Fruit fly (Drosophila melanogaster) whole organism, embryonic: ENCODE measurements around the gene CG4218.

ENCODE experiments used
- Aef1 ChIP-seq: fragments of 200-800 bp; sonication (Bioruptor generic); IDR thresholded peaks from 3 replicates; pipeline ENCODE4 v1.3.6; 2022; ENCODE audit warnings: missing biosample characterization, missing genetic modification characterization
- Bteb2 ChIP-seq: fragments of 200-800 bp; sonication (Bioruptor generic); optimal IDR thresholded peaks from 2 replicates; lab custom pipeline; 2016; ENCODE audit warnings: missing biosample characterization, missing genetic modification characterization
- CG1024 ChIP-seq: fragments of 200-800 bp; sonication (Bioruptor generic); IDR thresholded peaks from 2 replicates; pipeline ENCODE4 v1.3.6; 2022; ENCODE audit warnings: missing biosample characterization, missing genetic modification characterization
- CG10543 ChIP-seq: fragments of 200-800 bp; sonication (Bioruptor generic); optimal IDR thresholded peaks from 3 replicates; lab custom pipeline; 2017; ENCODE audit warnings: missing biosample characterization, mild to moderate bottlenecking, missing genetic modification characterization, moderate library complexity
- CG11247 ChIP-seq: fragments of 200-800 bp; sonication (Bioruptor generic); IDR thresholded peaks from 2 replicates; pipeline ENCODE4 v1.3.6; 2022; ENCODE audit warnings: missing biosample characterization, missing genetic modification characterization
- CG12219 ChIP-seq: fragments of 200-800 bp; sonication (Bioruptor generic); optimal IDR thresholded peaks from 3 replicates; lab custom pipeline; 2018; ENCODE audit warnings: missing biosample characterization, mild to moderate bottlenecking, missing genetic modification characterization
- CG12769 ChIP-seq: fragments of 200-800 bp; sonication (Bioruptor generic); optimal IDR thresholded peaks from 2 replicates; lab custom pipeline; 2019; ENCODE audit warnings: missing biosample characterization, mild to moderate bottlenecking, missing genetic modification characterization, moderate library complexity
- CG14014 ChIP-seq: fragments of 200-800 bp; sonication (Bioruptor generic); IDR thresholded peaks from 2 replicates; pipeline ENCODE4 v1.3.6; 2022; ENCODE audit warnings: missing biosample characterization, missing genetic modification characterization
- CG14441 ChIP-seq: fragments of 200-800 bp; sonication (Bioruptor generic); IDR thresholded peaks from 2 replicates; pipeline ENCODE4 v1.3.6; 2022; ENCODE audit warnings: missing biosample characterization, missing genetic modification characterization
- CG16863 ChIP-seq: fragments of 200-800 bp; sonication (Bioruptor generic); optimal IDR thresholded peaks from 3 replicates; lab custom pipeline; 2016; ENCODE audit warnings: missing biosample characterization, missing genetic modification characterization
- CG30020 ChIP-seq: fragments of 200-800 bp; optimal IDR thresholded peaks from 2 replicates; lab custom pipeline; 2019; ENCODE audit warnings: missing biosample characterization, mild to moderate bottlenecking, missing genetic modification characterization, moderate library complexity
- CG33213 ChIP-seq: fragments of 200-800 bp; sonication (Bioruptor generic); optimal IDR thresholded peaks from 3 replicates; lab custom pipeline; 2016; ENCODE audit warnings: missing biosample characterization, missing genetic modification characterization
- CG5180 ChIP-seq: fragments of 200-800 bp; sonication (Bioruptor generic); optimal IDR thresholded peaks from 3 replicates; lab custom pipeline; 2017; ENCODE audit warnings: missing biosample characterization, missing genetic modification characterization, mild to moderate bottlenecking, moderate library complexity, missing genetic modification reagents
- CG6254 ChIP-seq: fragments of 200-800 bp; sonication (Bioruptor generic); optimal IDR thresholded peaks from 3 replicates; lab custom pipeline; 2017; ENCODE audit warnings: mild to moderate bottlenecking, missing biosample characterization, missing genetic modification reagents, missing genetic modification characterization
- CG6765 ChIP-seq: fragments of 200-800 bp; sonication (Bioruptor generic); optimal IDR thresholded peaks from 3 replicates; lab custom pipeline; 2017; ENCODE audit warnings: missing biosample characterization, mild to moderate bottlenecking, missing genetic modification characterization
- CG6854 ChIP-seq: fragments of 200-800 bp; sonication (Bioruptor generic); optimal IDR thresholded peaks from 3 replicates; lab custom pipeline; 2017; ENCODE audit warnings: missing biosample characterization, mild to moderate bottlenecking, missing genetic modification characterization
- CG7987 ChIP-seq: fragments of 200-800 bp; sonication (Bioruptor generic); optimal IDR thresholded peaks from 2 replicates; lab custom pipeline; 2018; ENCODE audit warnings: missing biosample characterization, mild to moderate bottlenecking, missing genetic modification characterization, moderate library complexity
- D ChIP-seq, 2 experiments: fragments of 200-800 bp in 1 of 2; fragments of >200 bp in 1 of 2; sonication (Bioruptor generic) in 1 of 2; optimal IDR thresholded peaks; 2 replicates in 1 of 2; 3 replicates in 1 of 2; lab custom pipeline; 2017; ENCODE audit warnings: mild to moderate bottlenecking in 1 of 2, missing biosample characterization in 1 of 2, missing genetic modification characterization in 1 of 2, missing genetic modification reagents in 1 of 2
- Dp ChIP-seq: fragments of 200-800 bp; sonication (Bioruptor generic); optimal IDR thresholded peaks from 2 replicates; lab custom pipeline; 2018; ENCODE audit warnings: missing biosample characterization, mild to moderate bottlenecking, missing genetic modification characterization, moderate library complexity
- Dref ChIP-seq: fragments of 200-800 bp; sonication (Bioruptor generic); IDR thresholded peaks from 2 replicates; pipeline ENCODE4 v1.3.6; 2022; ENCODE audit warnings: missing biosample characterization, missing genetic modification characterization
- Gsc ChIP-seq: fragments of 200-800 bp; sonication (Bioruptor generic); IDR thresholded peaks from 2 replicates; pipeline ENCODE4 v1.3.6; 2022; ENCODE audit warnings: missing biosample characterization, missing genetic modification characterization
- Hand ChIP-seq: fragments of 200-800 bp; sonication (Bioruptor generic); optimal IDR thresholded peaks from 2 replicates; lab custom pipeline; 2017; ENCODE audit warnings: mild to moderate bottlenecking, missing biosample characterization, missing genetic modification reagents, missing genetic modification characterization
- Hr51 ChIP-seq, 2 experiments: fragments of 200-800 bp; sonication (Bioruptor generic); optimal IDR thresholded peaks; 2 replicates in 1 of 2; 3 replicates in 1 of 2; lab custom pipeline; 2016 to 2018; ENCODE audit warnings: missing biosample characterization in 2 of 2, missing genetic modification characterization in 2 of 2, mild to moderate bottlenecking in 1 of 2, moderate library complexity in 1 of 2
- Mad ChIP-seq: fragments of 200-800 bp; sonication (Bioruptor generic); optimal IDR thresholded peaks from 2 replicates; lab custom pipeline; 2016; ENCODE audit warnings: missing biosample characterization, missing genetic modification characterization
- Neu2 ChIP-seq: fragments of 200-800 bp; sonication (Bioruptor generic); optimal IDR thresholded peaks from 3 replicates; lab custom pipeline; 2016; ENCODE audit warnings: missing biosample characterization, missing genetic modification characterization, borderline replicate concordance
- Rfx ChIP-seq: fragments of 200-800 bp; sonication (Bioruptor generic); IDR thresholded peaks from 2 replicates; pipeline ENCODE4 v1.3.6; 2022; ENCODE audit warnings: missing biosample characterization, missing genetic modification characterization
- Rx ChIP-seq: fragments of 200-800 bp; sonication (Bioruptor generic); IDR thresholded peaks from 2 replicates; pipeline ENCODE4 v1.3.6; 2022; ENCODE audit warnings: missing biosample characterization, missing genetic modification characterization
- Sin3A ChIP-seq: fragments of >200 bp; optimal IDR thresholded peaks from 2 replicates; lab custom pipeline; 2018
- Trl ChIP-seq, 3 experiments: fragments of >200 bp in 2 of 3; fragments of 200-800 bp in 1 of 3; sonication (Bioruptor generic) in 1 of 3; optimal IDR thresholded peaks; 2 replicates in 1 of 3; 3 replicates in 2 of 3; lab custom pipeline; 2016 to 2017; ENCODE audit warnings: missing biosample characterization in 1 of 3, missing genetic modification characterization in 1 of 3
- YL-1 ChIP-seq: fragments of 200-800 bp; sonication (Bioruptor generic); optimal IDR thresholded peaks from 3 replicates; lab custom pipeline; 2017; ENCODE audit warnings: missing biosample characterization, mild to moderate bottlenecking, missing genetic modification characterization
- ase ChIP-seq: fragments of 200-800 bp; sonication (Bioruptor generic); IDR thresholded peaks from 3 replicates; pipeline ENCODE4 v1.3.6; 2022; ENCODE audit warnings: missing biosample characterization, missing genetic modification characterization
- ato ChIP-seq: fragments of 200-800 bp; sonication (Bioruptor generic); IDR thresholded peaks from 2 replicates; pipeline ENCODE4 v1.3.6; 2022; ENCODE audit warnings: missing biosample characterization, missing genetic modification characterization; ENCODE audit not compliant: partially characterized antibody
- bab2 ChIP-seq: fragments of 200-800 bp; sonication (Bioruptor generic); optimal IDR thresholded peaks from 2 replicates; lab custom pipeline; 2016; ENCODE audit warnings: missing biosample characterization, missing genetic modification characterization
- caup ChIP-seq: fragments of 200-800 bp; sonication (Bioruptor generic); optimal IDR thresholded peaks from 3 replicates; lab custom pipeline; 2017; ENCODE audit warnings: missing biosample characterization, mild to moderate bottlenecking, missing genetic modification characterization, moderate library complexity; ENCODE audit not compliant: severe bottlenecking
- dm ChIP-seq: fragments of 200-800 bp; sonication (Bioruptor generic); optimal IDR thresholded peaks from 3 replicates; lab custom pipeline; 2016; ENCODE audit warnings: missing biosample characterization, missing genetic modification characterization
- gcm2 ChIP-seq: fragments of 200-800 bp; sonication (Bioruptor generic); optimal IDR thresholded peaks from 2 replicates; lab custom pipeline; 2016; ENCODE audit warnings: missing biosample characterization, missing genetic modification characterization
- grn ChIP-seq: fragments of 200-800 bp; sonication (Bioruptor generic); optimal IDR thresholded peaks from 3 replicates; lab custom pipeline; 2017; ENCODE audit warnings: missing biosample characterization, missing genetic modification characterization
- h ChIP-seq: fragments of >200 bp; optimal IDR thresholded peaks from 2 replicates; lab custom pipeline; 2017
- hbn ChIP-seq: fragments of 200-800 bp; sonication (Bioruptor generic); IDR thresholded peaks from 2 replicates; pipeline ENCODE4 v1.3.6; 2022; ENCODE audit warnings: missing biosample characterization, missing genetic modification characterization; ENCODE audit not compliant: partially characterized antibody
- mirr ChIP-seq: fragments of 200-800 bp; sonication (Bioruptor generic); optimal IDR thresholded peaks from 3 replicates; lab custom pipeline; 2018; ENCODE audit warnings: missing biosample characterization, mild to moderate bottlenecking, missing genetic modification characterization
- nom ChIP-seq: fragments of 200-800 bp; sonication (Bioruptor generic); optimal IDR thresholded peaks from 2 replicates; lab custom pipeline; 2017; ENCODE audit warnings: missing biosample characterization, missing genetic modification characterization, mild to moderate bottlenecking, moderate library complexity, missing genetic modification reagents
- odd ChIP-seq: fragments of 200-800 bp; sonication (Bioruptor generic); optimal IDR thresholded peaks from 2 replicates; lab custom pipeline; 2017; ENCODE audit warnings: missing biosample characterization, mild to moderate bottlenecking, missing genetic modification characterization
- onecut ChIP-seq: fragments of 200-800 bp; sonication (Bioruptor generic); IDR thresholded peaks from 2 replicates; pipeline ENCODE4 v1.3.6; 2022; ENCODE audit warnings: missing biosample characterization, missing genetic modification characterization
- otp ChIP-seq: fragments of 200-800 bp; sonication (Bioruptor generic); IDR thresholded peaks from 3 replicates; pipeline ENCODE4, ENCODE4 v1.3.6; 2022; ENCODE audit warnings: missing biosample characterization, missing genetic modification characterization
- pfk ChIP-seq: fragments of 200-800 bp; sonication (Bioruptor generic); optimal IDR thresholded peaks from 2 replicates; lab custom pipeline; 2018; ENCODE audit warnings: missing biosample characterization, mild to moderate bottlenecking, missing genetic modification characterization, moderate library complexity
- seq ChIP-seq: fragments of 200-800 bp; sonication (Bioruptor generic); IDR thresholded peaks from 2 replicates; pipeline ENCODE4 v1.3.6; 2022; ENCODE audit warnings: missing biosample characterization, missing genetic modification characterization
- sqz ChIP-seq: fragments of 200-800 bp; sonication (Bioruptor generic); optimal IDR thresholded peaks from 3 replicates; lab custom pipeline; 2018; ENCODE audit warnings: missing biosample characterization, mild to moderate bottlenecking, missing genetic modification characterization
- trem ChIP-seq: fragments of 200-800 bp; optimal IDR thresholded peaks from 3 replicates; lab custom pipeline; 2019; ENCODE audit warnings: missing biosample characterization, mild to moderate bottlenecking, missing genetic modification characterization, moderate library complexity
- usp ChIP-seq: fragments of >200 bp; optimal IDR thresholded peaks from 2 replicates; lab custom pipeline; 2017; ENCODE audit warnings: missing biosample characterization, missing genetic modification characterization

Gene CG4218

dm6 chr2L:14553868-14554591, 5.1 kb upstream of the CG4218 start (continued):
- TF ChIP-seq ato (GFP tag; lab: Robert Waterston, UW) = no peak
- TF ChIP-seq h (lab: Kevin White, UChicago) = no peak
- TF ChIP-seq sqz (GFP tag; lab: Kevin White, UChicago) = peak; percentile 67
- TF ChIP-seq Hr51 (GFP tag; optimal IDR thresholded peaks at IDR 0.05; lab: Kevin White, UChicago) = peak; percentile 49
- peak; percentile 15 for TF ChIP-seq CG12219
- peak; percentile 53 for TF ChIP-seq bab2 (GFP tag; lab: Kevin White, UChicago)
- TF ChIP-seq Dref (GFP tag; lab: Robert Waterston, UW) = no peak
- peak; percentile 78 for TF ChIP-seq Neu2 (GFP tag; lab: Kevin White, UChicago)
- TF ChIP-seq Dp (GFP tag; lab: Kevin White, UChicago) = no peak
- no peak for TF ChIP-seq CG7987
- TF ChIP-seq trem (tag; lab: Kevin White, UChicago) = peak; percentile 81
- no peak for TF ChIP-seq odd (GFP tag; lab: Kevin White, UChicago)
- TF ChIP-seq YL-1 = no peak
- TF ChIP-seq Sin3A (lab: Kevin White, UChicago) = no peak
- TF ChIP-seq grn (GFP tag; lab: Kevin White, UChicago) = peak; percentile 5
- peak; percentile 55 for TF ChIP-seq CG5180
- peak; percentile 51 for TF ChIP-seq Mad (GFP tag; lab: Kevin White, UChicago)
- no peak for TF ChIP-seq CG6765
- TF ChIP-seq hbn (GFP tag; lab: Robert Waterston, UW) = no peak
- peak; percentile 19 for TF ChIP-seq caup (GFP tag; lab: Kevin White, UChicago)
- peak; percentile 49 for TF ChIP-seq CG30020 (tag; lab: Kevin White, UChicago)
- peak; percentile 53; the same call in 1 of the 2 replicates for TF ChIP-seq CG14014
- TF ChIP-seq seq = no peak
- peak; percentile 24 for TF ChIP-seq dm (GFP tag; lab: Kevin White, UChicago)
- peak; percentile 75 for TF ChIP-seq CG6254 (GFP tag; lab: Kevin White, UChicago)
- no peak for TF ChIP-seq usp (GFP tag; lab: Kevin White, UChicago)
- TF ChIP-seq ase (GFP tag; lab: Robert Waterston, UW) = peak; percentile 57; the same call in 1 of the 3 replicates
- TF ChIP-seq D (optimal IDR thresholded peaks at IDR 0.05; lab: Kevin White, UChicago) = no peak
- peak; percentile 63 for TF ChIP-seq D (GFP tag; optimal IDR thresholded peaks at IDR 0.05; lab: Kevin White, UChicago)
- TF ChIP-seq Trl (optimal IDR thresholded peaks at IDR 0.05; lab: Kevin White, UChicago) = no peak
- peak; percentile 86 for TF ChIP-seq Trl (GFP tag; optimal IDR thresholded peaks at IDR 0.05; lab: Kevin White, UChicago)
- peak; percentile 14 for TF ChIP-seq CG6854 (GFP tag; lab: Kevin White, UChicago)
- TF ChIP-seq Aef1 = peak; percentile 46; the same call in 2 of the 3 replicates
- peak; percentile 68 for TF ChIP-seq Gsc (GFP tag; lab: Robert Waterston, UW)
- TF ChIP-seq mirr (GFP tag; lab: Kevin White, UChicago) = no peak
- TF ChIP-seq CG11247 (GFP tag; lab: Robert Waterston, UW) = no peak
- TF ChIP-seq otp (GFP tag; lab: Robert Waterston, UW) = peak; percentile 79; the same call in 2 of the 3 replicates
- TF ChIP-seq Bteb2 (GFP tag; lab: Kevin White, UChicago) = no peak
- peak; percentile 61 for TF ChIP-seq CG1024 (GFP tag; lab: Robert Waterston, UW)
- TF ChIP-seq gcm2 (GFP tag; lab: Kevin White, UChicago) = no peak
- peak; percentile 78 for TF ChIP-seq CG33213 (GFP tag; lab: Kevin White, UChicago)
- peak; percentile 67 for TF ChIP-seq CG14441
- peak; percentile 73 for TF ChIP-seq Rx (GFP tag; lab: Robert Waterston, UW)
- no peak for TF ChIP-seq pfk (GFP tag; lab: Kevin White, UChicago)
- peak; percentile 43; the same call in 1 of the 2 replicates for TF ChIP-seq Rfx (GFP tag; lab: Robert Waterston, UW)
- TF ChIP-seq onecut (GFP tag; lab: Robert Waterston, UW) = peak; percentile 70
- TF ChIP-seq CG16863 (GFP tag; lab: Kevin White, UChicago) = peak; percentile 77
- no peak for TF ChIP-seq CG10543 (GFP tag; lab: Kevin White, UChicago)
- TF ChIP-seq nom = peak; percentile 69
- TF ChIP-seq CG12769 (tag; lab: Kevin White, UChicago) = peak; percentile 32
- no peak for TF ChIP-seq Hand (GFP tag; lab: Kevin White, UChicago)
